Fruit fly (Drosophila melanogaster): Measurements from ENCODE around the gene PICK1.

Gene PICK1

DNA sequence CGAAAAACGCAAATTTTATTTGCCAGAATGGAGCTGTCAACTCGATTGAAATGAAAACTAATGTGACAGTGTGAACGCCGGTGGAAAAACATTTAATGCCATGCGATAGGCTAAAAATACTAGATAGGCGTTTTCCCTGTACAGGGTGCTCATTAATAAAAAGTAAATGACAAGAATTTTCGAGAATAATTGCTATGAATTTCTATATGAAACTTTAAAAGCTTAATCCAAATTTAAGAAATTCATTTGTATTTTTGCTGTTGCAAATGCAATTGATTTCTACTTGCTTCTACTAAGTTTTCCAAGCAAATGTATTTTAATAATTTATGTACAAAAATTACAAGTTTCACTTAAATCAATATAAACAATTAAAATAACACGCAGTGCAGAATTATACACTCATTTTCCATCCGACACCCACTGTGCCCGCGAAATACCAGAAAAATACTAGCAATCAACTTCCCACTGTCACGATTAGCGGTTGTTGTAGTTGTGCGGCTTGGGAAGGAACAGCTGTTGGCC is 27.0 kb downstream of the PICK1 start, which contains the start of gene Pih1D1 (continued):
- peak; percentile 90 for TF ChIP-seq CG6654 (GFP tag; optimal IDR thresholded peaks at IDR 0.05)
- peak; percentile 95 for TF ChIP-seq nerfin-1 (tag; optimal IDR thresholded peaks at IDR 0.05)
- TF ChIP-seq abd-A (tag; optimal IDR thresholded peaks at IDR 0.05): no peak
- peak; percentile 57 for TF ChIP-seq MTF-1 (GFP tag; optimal IDR thresholded peaks at IDR 0.05; ENCODE audit: borderline replicate concordance)
- TF ChIP-seq chm (GFP tag; IDR thresholded peaks at IDR 0.05): peak; percentile 76
- TF ChIP-seq prd (optimal IDR thresholded peaks at IDR 0.05): no peak
- TF ChIP-seq prd (GFP tag; IDR thresholded peaks at IDR 0.05): peak; percentile 97
- TF ChIP-seq bowl (GFP tag; IDR thresholded peaks at IDR 0.05): peak; percentile 76
- peak; percentile 66 for TF ChIP-seq CG7987 (GFP tag; optimal IDR thresholded peaks at IDR 0.05)
- no peak; the same call in 1 of the 2 replicates for TF ChIP-seq CG31441 (GFP tag; IDR thresholded peaks at IDR 0.05)
- no peak for TF ChIP-seq zf30C (GFP tag; optimal IDR thresholded peaks at IDR 0.05)
- peak; percentile 87 for TF ChIP-seq gsb-n (tag; optimal IDR thresholded peaks at IDR 0.05)
- TF ChIP-seq CG17829 (tag; optimal IDR thresholded peaks at IDR 0.05): peak; percentile 96
- peak; percentile 97 for TF ChIP-seq CG32532 (GFP tag; IDR thresholded peaks at IDR 0.05)
- TF ChIP-seq CG12155 (GFP tag; optimal IDR thresholded peaks at IDR 0.05): peak; percentile 93
- peak; percentile 96 for TF ChIP-seq CG3281 (GFP tag; optimal IDR thresholded peaks at IDR 0.05)
- peak in 1 of 2 experiments; percentile 88 for TF ChIP-seq Eip74EF (GFP tag; optimal IDR thresholded peaks at IDR 0.05)
- TF ChIP-seq CG10431 (GFP tag; optimal IDR thresholded peaks at IDR 0.05): no peak
- no peak for TF ChIP-seq fru (optimal IDR thresholded peaks at IDR 0.05)
- no peak for TF ChIP-seq CG34224 (GFP tag; IDR thresholded peaks at IDR 0.05; ENCODE audit: partially characterized antibody)
- no peak for TF ChIP-seq CG8478 (optimal IDR thresholded peaks at IDR 0.05)
- TF ChIP-seq CG31365 (tag; optimal IDR thresholded peaks at IDR 0.05): peak; percentile 52
- peak; percentile 45 for TF ChIP-seq fd64A (GFP tag; optimal IDR thresholded peaks at IDR 0.05)
- TF ChIP-seq hkb (optimal IDR thresholded peaks at IDR 0.05): no peak
- TF ChIP-seq hkb (GFP tag; IDR thresholded peaks at IDR 0.05): peak; percentile 95
- peak; percentile 90 for TF ChIP-seq NFAT (GFP tag; IDR thresholded peaks at IDR 0.05)
- TF ChIP-seq HLH3B (GFP tag; IDR thresholded peaks at IDR 0.05): peak; percentile 92
- TF ChIP-seq CG13775 (GFP tag; optimal IDR thresholded peaks at IDR 0.05): peak; percentile 98
- peak; percentile 97 for TF ChIP-seq al (GFP tag; IDR thresholded peaks at IDR 0.05)
- TF ChIP-seq jumu (GFP tag; optimal IDR thresholded peaks at IDR 0.05): peak; percentile 90
- peak; percentile 95 for TF ChIP-seq Atf6 (GFP tag; IDR thresholded peaks at IDR 0.05)
- no peak for TF ChIP-seq pan (optimal IDR thresholded peaks at IDR 0.05)
- peak in 1 of 2 experiments; percentile 97 for TF ChIP-seq pan (GFP tag; optimal IDR thresholded peaks at IDR 0.05 in 1 of 2, IDR thresholded peaks at IDR 0.05 in 1 of 2)
- TF ChIP-seq CG17328 (GFP tag; IDR thresholded peaks at IDR 0.05): peak; percentile 91
- peak; percentile 46 for TF ChIP-seq Hey (tag; optimal IDR thresholded peaks at IDR 0.05)
- TF ChIP-seq Meics (GFP tag; optimal IDR thresholded peaks at IDR 0.05): peak; percentile 96
- TF ChIP-seq Kr (GFP tag; optimal IDR thresholded peaks at IDR 0.05): no peak
- peak; percentile 53 for TF ChIP-seq corto (GFP tag; optimal IDR thresholded peaks at IDR 0.05)
- TF ChIP-seq CG8924 (tag; optimal IDR thresholded peaks at IDR 0.05): peak; percentile 95
- peak; percentile 31; the same call in 1 of the 2 replicates for TF ChIP-seq Dref (GFP tag; IDR thresholded peaks at IDR 0.05)
- TF ChIP-seq CG8290 (GFP tag; optimal IDR thresholded peaks at IDR 0.05): peak; percentile 89
- TF ChIP-seq CG8290 (tag; optimal IDR thresholded peaks at IDR 0.05): peak in 1 of 2 experiments; percentile 68
- TF ChIP-seq CG5180 (GFP tag; optimal IDR thresholded peaks at IDR 0.05): peak; percentile 77
- TF ChIP-seq ATbp (GFP tag; optimal IDR thresholded peaks at IDR 0.05): peak; percentile 80
- peak; percentile 92 for TF ChIP-seq CG18764 (GFP tag; optimal IDR thresholded peaks at IDR 0.05)
- peak; percentile 75 for TF ChIP-seq gcm2 (GFP tag; optimal IDR thresholded peaks at IDR 0.05)
- TF ChIP-seq CHES-1-like (GFP tag; optimal IDR thresholded peaks at IDR 0.05): peak; percentile 90
- peak; percentile 48 for TF ChIP-seq sima (GFP tag; optimal IDR thresholded peaks at IDR 0.05)
- peak; percentile 84 for TF ChIP-seq p53 (GFP tag; optimal IDR thresholded peaks at IDR 0.05)
- no peak for TF ChIP-seq Lpt (GFP tag; optimal IDR thresholded peaks at IDR 0.05)
- TF ChIP-seq h (optimal IDR thresholded peaks at IDR 0.05): no peak
- TF ChIP-seq hth (optimal IDR thresholded peaks at IDR 0.05): no peak
- TF ChIP-seq org-1 (GFP tag; optimal IDR thresholded peaks at IDR 0.05): peak; percentile 87
